Fruit fly (Drosophila melanogaster): ENCODE measurements around the gene Gr39a.

Gr39a gene

DNA sequence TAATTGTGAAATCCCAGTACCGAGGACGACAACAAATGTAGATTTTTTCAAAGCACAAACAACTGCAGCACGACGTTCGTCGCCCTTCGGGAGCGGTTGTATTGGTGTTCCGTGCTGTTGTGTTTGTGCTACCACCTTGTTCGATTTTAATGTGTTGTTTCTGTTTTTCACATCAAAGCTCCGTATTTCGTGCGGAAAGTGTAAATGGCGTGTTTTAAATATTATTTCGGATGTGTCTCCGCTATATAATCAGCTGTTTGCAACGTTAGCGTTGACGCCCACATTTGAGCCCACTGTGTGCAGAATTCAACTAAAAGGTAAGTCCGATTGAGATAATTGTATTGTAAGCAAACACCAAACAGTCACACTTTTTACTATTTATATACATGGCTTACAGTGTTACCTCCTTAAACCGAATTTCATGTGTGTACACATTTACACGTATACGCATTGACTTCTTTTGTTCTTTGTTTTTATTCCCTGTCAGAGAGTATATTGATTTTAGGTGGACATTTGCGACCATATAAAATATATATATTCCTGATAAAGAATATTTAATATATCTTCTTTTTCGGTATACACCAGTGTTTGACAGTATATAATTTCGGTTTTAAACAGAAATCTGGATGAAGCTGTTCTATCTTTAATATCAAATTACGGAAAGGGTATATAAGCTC is 26.9 kb upstream of the Gr39a start:
- TF ChIP-seq CG8478 (optimal IDR thresholded peaks at IDR 0.05) = no peak
- no peak for TF ChIP-seq Dll (optimal IDR thresholded peaks at IDR 0.05)
- TF ChIP-seq psq (optimal IDR thresholded peaks at IDR 0.05) = no peak
- no peak for TF ChIP-seq pan (optimal IDR thresholded peaks at IDR 0.05)
- TF ChIP-seq EcR (GFP tag; optimal IDR thresholded peaks at IDR 0.05) = no peak
- no peak for TF ChIP-seq usp (GFP tag; optimal IDR thresholded peaks at IDR 0.05)

DNA sequence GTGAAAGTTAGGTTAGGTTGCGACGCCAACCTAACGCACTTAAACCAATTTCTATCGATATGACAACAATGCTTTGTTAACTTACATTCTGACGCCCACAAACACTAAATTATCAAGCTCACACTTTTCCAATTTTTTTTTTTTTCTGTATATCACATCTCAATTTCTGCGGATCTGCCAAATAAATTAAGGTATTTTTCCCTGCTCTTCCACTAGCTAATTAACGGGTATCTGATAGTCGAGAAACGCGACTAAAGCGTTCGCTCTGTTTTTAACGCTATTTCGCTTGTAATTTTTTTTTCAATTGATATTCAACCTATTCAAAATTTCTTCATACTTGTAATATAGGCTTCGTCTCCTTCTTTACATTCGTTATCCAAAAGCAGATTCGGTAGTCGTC is 24.3 kb upstream of the Gr39a start:
- TF ChIP-seq usp (GFP tag; optimal IDR thresholded peaks at IDR 0.05) = no peak
- no peak for TF ChIP-seq pan (optimal IDR thresholded peaks at IDR 0.05)
- no peak for TF ChIP-seq CG8478 (optimal IDR thresholded peaks at IDR 0.05)
- TF ChIP-seq EcR (GFP tag; optimal IDR thresholded peaks at IDR 0.05) = no peak
- TF ChIP-seq psq (optimal IDR thresholded peaks at IDR 0.05) = no peak
- no peak for TF ChIP-seq Dll (optimal IDR thresholded peaks at IDR 0.05)

DNA sequence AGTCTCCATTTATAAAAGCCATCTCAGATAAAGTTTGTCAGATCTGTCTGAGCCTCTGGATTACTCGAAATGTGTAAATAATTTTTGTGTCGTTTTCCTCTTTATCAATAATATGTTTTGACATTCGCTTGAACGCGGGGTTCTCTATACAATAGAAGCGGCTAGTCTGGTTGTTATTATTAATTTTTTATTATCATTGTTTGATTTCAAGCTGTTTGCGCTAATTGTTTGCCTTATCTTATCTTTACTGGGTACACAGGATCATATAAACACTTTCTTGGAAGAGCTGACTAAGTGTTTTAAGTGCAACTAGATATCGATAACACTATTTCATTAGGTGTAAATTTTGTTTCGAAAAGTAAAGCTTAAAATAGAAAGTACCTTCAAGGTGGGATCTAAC is 22.4 kb upstream of the Gr39a start:
- TF ChIP-seq EcR (GFP tag; optimal IDR thresholded peaks at IDR 0.05) (no peak), pan (optimal IDR thresholded peaks at IDR 0.05) (no peak), usp (GFP tag; optimal IDR thresholded peaks at IDR 0.05) (no peak), Dll (optimal IDR thresholded peaks at IDR 0.05) (no peak), psq (optimal IDR thresholded peaks at IDR 0.05) (no peak), CG8478 (optimal IDR thresholded peaks at IDR 0.05) (no peak)

DNA sequence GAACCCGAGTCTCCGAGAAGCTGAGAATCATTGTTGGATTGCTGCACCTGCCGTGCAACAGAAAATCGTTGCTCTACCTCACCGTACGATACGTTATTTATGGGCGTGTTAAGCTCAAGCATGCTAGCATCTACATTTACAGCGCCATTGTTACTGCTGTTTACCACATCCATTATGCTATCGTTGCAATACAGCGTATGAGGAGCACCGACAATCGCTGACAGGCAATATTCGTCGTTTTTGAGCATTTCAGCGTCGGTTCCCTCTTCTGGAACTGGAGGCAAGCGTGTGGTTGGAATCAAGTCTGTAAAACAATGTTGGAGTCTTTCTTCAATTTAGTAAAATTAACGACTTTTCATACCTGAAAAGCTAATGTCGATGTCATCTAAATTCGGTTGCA is 1.4 kb upstream of the Gr39a start:
- TF ChIP-seq Dll (optimal IDR thresholded peaks at IDR 0.05) = no peak
- TF ChIP-seq pan (optimal IDR thresholded peaks at IDR 0.05) = no peak
- no peak for TF ChIP-seq EcR (GFP tag; optimal IDR thresholded peaks at IDR 0.05)
- no peak for TF ChIP-seq usp (GFP tag; optimal IDR thresholded peaks at IDR 0.05)
- TF ChIP-seq psq (optimal IDR thresholded peaks at IDR 0.05) = no peak
- TF ChIP-seq CG8478 (optimal IDR thresholded peaks at IDR 0.05) = no peak

DNA sequence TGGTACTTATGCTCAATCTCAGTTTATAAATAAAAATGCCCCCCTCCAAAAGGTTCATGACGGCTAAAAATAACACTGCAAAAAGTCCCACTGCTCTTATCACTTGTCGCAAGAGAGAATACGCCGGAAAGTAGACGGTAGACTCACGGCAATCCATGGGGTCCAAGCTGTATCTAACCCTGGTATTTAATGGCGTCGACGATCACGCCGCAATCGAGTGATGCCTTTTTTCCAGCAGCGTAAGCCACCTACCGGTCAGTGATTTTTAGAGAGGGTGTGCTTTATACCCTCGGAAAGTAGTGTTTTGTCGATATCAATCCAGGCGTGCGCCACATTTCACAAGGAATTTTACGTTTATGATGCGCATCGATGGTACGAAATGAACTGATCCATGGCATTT is 9.0 kb downstream of the Gr39a start:
- TF ChIP-seq Dll (optimal IDR thresholded peaks at IDR 0.05) = no peak
- no peak for TF ChIP-seq usp (GFP tag; optimal IDR thresholded peaks at IDR 0.05)
- no peak for TF ChIP-seq CG8478 (optimal IDR thresholded peaks at IDR 0.05)
- no peak for TF ChIP-seq EcR (GFP tag; optimal IDR thresholded peaks at IDR 0.05)
- TF ChIP-seq pan (optimal IDR thresholded peaks at IDR 0.05) = no peak
- TF ChIP-seq psq (optimal IDR thresholded peaks at IDR 0.05) = no peak

DNA sequence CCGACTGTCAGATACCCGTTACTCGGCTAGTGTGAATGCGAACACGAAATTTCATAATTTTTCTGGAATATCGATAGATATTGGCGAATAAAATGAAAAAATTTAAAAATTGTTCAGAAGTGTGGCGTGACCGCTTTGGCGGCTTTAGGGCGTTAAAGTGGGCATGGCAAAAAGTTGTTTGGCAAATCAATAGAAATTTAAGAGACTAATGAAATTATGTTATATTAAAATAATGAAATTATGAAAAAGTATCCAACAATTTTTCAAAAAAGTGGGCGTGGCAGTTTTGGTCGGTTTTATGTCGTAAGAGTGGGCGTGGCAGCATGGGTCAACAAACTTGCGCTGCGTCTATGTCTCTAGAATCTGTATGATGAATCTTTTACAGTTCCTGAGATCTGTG is 11.5 kb downstream of the Gr39a start:
- TF ChIP-seq CG8478 (optimal IDR thresholded peaks at IDR 0.05) (no peak), psq (optimal IDR thresholded peaks at IDR 0.05) (no peak), EcR (GFP tag; optimal IDR thresholded peaks at IDR 0.05) (no peak), pan (optimal IDR thresholded peaks at IDR 0.05) (no peak), usp (GFP tag; optimal IDR thresholded peaks at IDR 0.05) (no peak), Dll (optimal IDR thresholded peaks at IDR 0.05) (no peak)

DNA sequence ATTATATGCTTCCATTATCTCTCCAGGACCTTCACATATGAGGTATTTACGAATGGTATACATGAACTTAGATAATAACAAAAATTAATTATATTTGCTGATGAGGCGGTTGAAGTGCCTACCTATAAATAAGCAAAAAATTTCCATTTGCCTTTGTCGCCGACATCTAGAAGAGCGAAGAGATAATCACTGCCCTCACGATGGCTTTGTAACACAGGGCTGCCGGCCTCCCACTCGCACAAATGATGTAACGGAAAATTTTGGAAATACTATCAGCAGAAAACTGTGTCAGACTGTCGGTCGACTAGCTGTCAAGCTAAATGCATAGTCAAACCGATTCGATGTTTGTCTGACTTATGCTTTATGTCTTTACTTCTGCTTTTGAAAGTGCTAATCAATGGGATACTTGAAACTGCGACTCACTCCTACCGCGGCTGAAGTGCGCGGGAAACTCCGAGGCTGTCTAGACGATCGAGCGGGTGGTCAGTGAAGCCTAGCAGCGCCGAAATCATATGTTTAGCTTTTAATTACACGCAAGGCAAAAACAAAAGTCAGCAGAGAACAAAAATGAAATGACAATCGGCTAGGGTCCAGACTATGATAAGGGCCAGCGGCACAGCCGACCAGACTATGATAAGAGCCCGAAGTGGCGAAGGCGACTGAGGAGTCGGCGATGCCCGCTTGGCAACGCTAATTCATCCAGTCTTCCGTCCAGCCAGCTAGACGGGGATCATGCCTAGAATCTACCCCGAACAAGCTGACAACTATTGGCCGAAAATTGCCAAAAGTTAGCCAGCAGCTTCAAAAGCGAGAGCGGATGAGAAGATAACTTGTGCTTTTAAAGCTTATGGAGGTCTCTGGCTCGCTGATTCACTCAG is 13.4 kb downstream of the Gr39a start:
- no peak for TF ChIP-seq CG8478 (optimal IDR thresholded peaks at IDR 0.05)
- no peak for TF ChIP-seq EcR (GFP tag; optimal IDR thresholded peaks at IDR 0.05)
- no peak for TF ChIP-seq pan (optimal IDR thresholded peaks at IDR 0.05)
- no peak for TF ChIP-seq psq (optimal IDR thresholded peaks at IDR 0.05)
- TF ChIP-seq Dll (optimal IDR thresholded peaks at IDR 0.05) = no peak
- TF ChIP-seq usp (GFP tag; optimal IDR thresholded peaks at IDR 0.05) = no peak

DNA sequence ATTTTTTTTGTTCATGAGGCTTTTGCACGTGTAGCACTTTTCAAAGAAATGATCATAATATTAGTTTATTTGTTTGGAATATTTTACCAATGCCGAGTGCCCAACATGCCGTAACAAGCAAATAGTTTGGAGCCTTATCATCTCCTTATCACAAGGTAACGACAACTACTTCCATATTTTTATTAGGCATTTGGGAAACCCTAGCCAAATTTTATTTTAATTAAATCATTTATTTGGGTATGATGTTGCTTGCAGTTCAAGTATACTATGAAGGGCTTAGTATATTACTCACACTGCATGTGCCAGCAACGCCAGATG is 14.0 kb downstream of the Gr39a start:
- TF ChIP-seq Dll (optimal IDR thresholded peaks at IDR 0.05) = no peak

DNA sequence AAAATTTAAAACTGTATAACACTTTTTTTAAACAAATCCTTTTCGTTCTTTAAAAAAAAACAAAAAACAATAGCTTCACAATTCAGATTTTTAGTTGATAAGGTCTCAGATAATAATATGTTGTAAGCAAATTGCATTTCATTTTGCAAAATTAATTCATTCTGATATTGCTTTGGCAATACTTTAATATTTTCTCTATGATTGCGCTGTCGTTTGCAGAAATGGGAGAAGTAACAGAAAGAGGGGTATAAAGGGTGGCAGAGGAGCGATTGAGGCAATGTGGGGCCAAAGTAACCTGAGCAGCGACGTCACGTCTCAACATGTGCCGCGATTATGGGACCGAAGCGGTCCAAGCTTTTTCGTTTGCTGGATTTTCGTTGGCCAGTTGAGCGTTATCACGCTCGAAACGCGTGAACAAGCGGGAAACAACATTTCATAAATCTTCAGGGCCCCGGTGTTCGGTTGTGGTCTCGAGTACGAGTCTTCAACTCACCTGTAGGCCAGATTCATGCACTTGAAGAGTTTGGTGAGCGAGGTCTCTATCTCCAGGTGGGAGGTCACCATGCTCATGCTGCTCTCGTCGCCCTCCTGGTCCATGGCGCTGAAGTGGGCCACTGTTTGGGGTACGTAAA is 17.4 kb downstream of the Gr39a start:
- TF ChIP-seq pan (optimal IDR thresholded peaks at IDR 0.05) = no peak
- TF ChIP-seq Dll (optimal IDR thresholded peaks at IDR 0.05) = no peak

DNA sequence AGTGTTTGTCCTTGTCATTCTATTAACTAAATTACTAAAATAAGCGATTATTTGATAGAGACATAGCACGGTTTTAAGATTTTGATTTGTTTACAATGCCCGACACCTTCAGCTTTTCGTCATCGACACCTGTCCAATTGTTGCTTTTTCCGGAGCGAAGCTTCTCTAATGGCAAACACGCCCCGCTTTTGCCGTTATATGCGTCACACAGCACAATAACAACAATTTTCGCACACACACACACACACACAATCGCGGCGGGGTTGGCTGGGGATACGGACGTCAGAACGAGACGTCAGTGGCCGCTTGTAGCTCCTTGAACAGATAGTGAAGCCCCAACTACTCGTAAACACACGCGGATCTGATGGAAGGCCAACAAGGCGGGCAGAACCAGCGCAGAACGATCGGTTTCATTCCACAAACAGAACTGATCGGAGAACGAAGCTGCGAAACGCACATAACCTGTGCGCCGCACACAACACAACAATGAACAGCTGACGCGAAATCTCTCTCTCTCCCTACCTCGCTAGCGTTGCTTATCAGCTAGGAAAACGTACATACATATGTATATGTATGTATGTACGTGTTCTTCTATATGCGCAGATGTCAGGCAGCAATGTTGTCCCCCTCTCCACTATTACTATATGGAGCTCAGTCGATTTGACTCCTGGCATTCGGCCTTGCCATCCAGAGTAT is 18.7 kb downstream of the Gr39a start:
- peak in 1 of 2 experiments; percentile 55 for TF ChIP-seq EcR (GFP tag; optimal IDR thresholded peaks at IDR 0.05)
- no peak for TF ChIP-seq Dll (optimal IDR thresholded peaks at IDR 0.05)
- no peak for TF ChIP-seq usp (GFP tag; optimal IDR thresholded peaks at IDR 0.05)
- TF ChIP-seq psq (optimal IDR thresholded peaks at IDR 0.05) = no peak
- no peak for TF ChIP-seq pan (optimal IDR thresholded peaks at IDR 0.05)

DNA sequence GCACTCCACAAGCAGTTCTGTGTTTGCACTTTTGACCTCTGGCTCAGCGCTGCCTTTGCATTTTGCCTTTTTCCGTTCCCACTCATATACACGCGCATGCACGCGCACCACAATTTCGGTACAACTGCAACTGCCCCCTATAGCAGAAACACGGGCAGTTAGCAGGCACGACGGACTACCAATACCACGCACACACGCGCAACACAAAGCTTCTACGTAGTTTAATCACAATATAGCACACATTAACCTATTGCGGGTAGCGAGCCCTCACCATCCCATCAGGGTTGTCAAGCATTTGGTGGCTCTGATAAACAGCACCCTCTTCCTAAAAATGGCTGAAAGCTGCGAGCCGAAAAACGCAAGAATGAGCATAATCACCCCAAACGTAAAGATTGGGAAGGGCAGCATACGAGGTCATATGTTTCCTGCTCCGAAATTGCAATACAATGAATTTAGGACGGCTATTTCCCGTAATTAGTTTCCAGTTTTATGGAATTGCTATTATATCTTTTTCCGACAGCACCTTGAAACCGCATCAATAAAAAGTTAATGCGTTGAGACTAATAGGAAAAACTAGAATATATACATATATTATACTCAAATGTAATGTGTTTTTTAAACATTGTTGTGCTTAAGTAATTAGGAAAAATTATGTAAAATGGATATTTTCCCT is 19.4 kb downstream of the Gr39a start, which contains the start of gene Mondo:
Gene Mondo, minus strand, starts transcription at position 297 of the 673 bp plus-strand sequence.
- TF ChIP-seq usp (GFP tag; optimal IDR thresholded peaks at IDR 0.05) = no peak
- TF ChIP-seq psq (optimal IDR thresholded peaks at IDR 0.05) = no peak
- no peak for TF ChIP-seq EcR (GFP tag; optimal IDR thresholded peaks at IDR 0.05)
- TF ChIP-seq CG8478 (optimal IDR thresholded peaks at IDR 0.05) = no peak
- TF ChIP-seq pan (optimal IDR thresholded peaks at IDR 0.05) = no peak
- no peak for TF ChIP-seq Dll (optimal IDR thresholded peaks at IDR 0.05)
